Fruit fly (Drosophila melanogaster): ENCODE measurements around the gene eIF4E1.

Gene eIF4E1

dm6 chr3L:9441907-9442479 lies 39.7 kb upstream of the eIF4E1 start, which contains the start of the genes Bet3 and Nf-YA (continued):
- TF ChIP-seq CG32767 (GFP tag; IDR thresholded peaks at IDR 0.05) (no peak), Camta (GFP tag; optimal IDR thresholded peaks at IDR 0.05) (peak; percentile 53), Gug (GFP tag; IDR thresholded peaks at IDR 0.05) (peak; percentile 81), lov (optimal IDR thresholded peaks at IDR 0.05) (no peak), lov (GFP tag; IDR thresholded peaks at IDR 0.05) (0 out of 3 replicates have a peak, but pooled peaks have one; percentile 24), run (tag; optimal IDR thresholded peaks at IDR 0.05) (no peak), fu2 (GFP tag; optimal IDR thresholded peaks at IDR 0.05) (peak; percentile 41), MBD-R2 (GFP tag; IDR thresholded peaks at IDR 0.05) (peak; percentile 95), sug (tag; optimal IDR thresholded peaks at IDR 0.05) (peak; percentile 41), PHDP (tag; optimal IDR thresholded peaks at IDR 0.05) (no peak), CG8478 (optimal IDR thresholded peaks at IDR 0.05) (no peak), CG17568 (GFP tag; optimal IDR thresholded peaks at IDR 0.05) (no peak), Dip3 (GFP tag; optimal IDR thresholded peaks at IDR 0.05) (peak; percentile 60), Doc2 (GFP tag; IDR thresholded peaks at IDR 0.05) (no peak), Dip2 (GFP tag; IDR thresholded peaks at IDR 0.05) (no peak), CG14441 (GFP tag; IDR thresholded peaks at IDR 0.05) (peak; percentile 59), H2.0 (GFP tag; IDR thresholded peaks at IDR 0.05) (peak; percentile 31; the same call in 1 of the 2 replicates), crp (GFP tag; optimal IDR thresholded peaks at IDR 0.05) (peak in 1 of 2 experiments; percentile 7), Hand (GFP tag; optimal IDR thresholded peaks at IDR 0.05) (no peak), CG4820 (GFP tag; optimal IDR thresholded peaks at IDR 0.05) (peak; percentile 14), B-H2 (GFP tag; optimal IDR thresholded peaks at IDR 0.05) (peak; percentile 69), CG12769 (tag; optimal IDR thresholded peaks at IDR 0.05) (peak; percentile 43), gce (GFP tag; IDR thresholded peaks at IDR 0.05) (no peak), Xrp1 (GFP tag; IDR thresholded peaks at IDR 0.05) (peak; percentile 37; the same call in 1 of the 2 replicates), fd102C (GFP tag; optimal IDR thresholded peaks at IDR 0.05) (peak; percentile 11), al (GFP tag; IDR thresholded peaks at IDR 0.05) (peak; percentile 59; the same call in 1 of the 2 replicates), Bteb2 (GFP tag; optimal IDR thresholded peaks at IDR 0.05) (no peak), Sin3A (optimal IDR thresholded peaks at IDR 0.05) (peak; percentile 38), CG10274 (GFP tag; optimal IDR thresholded peaks at IDR 0.05) (no peak), ranshi (GFP tag; IDR thresholded peaks at IDR 0.05) (peak; percentile 32; the same call in 1 of the 2 replicates), HLH4C (GFP tag; IDR thresholded peaks at IDR 0.05; ENCODE audit: partially characterized antibody) (peak; percentile 69), disco-r (GFP tag; optimal IDR thresholded peaks at IDR 0.05) (no peak), CG1647 (GFP tag; optimal IDR thresholded peaks at IDR 0.05) (peak; percentile 26), nerfin-1 (tag; optimal IDR thresholded peaks at IDR 0.05) (peak; percentile 35), Eip74EF (GFP tag; optimal IDR thresholded peaks at IDR 0.05) (no peak), tap (tag; optimal IDR thresholded peaks at IDR 0.05) (no peak), CG43689 (GFP tag; IDR thresholded peaks at IDR 0.05) (no peak), dimm (GFP tag; IDR thresholded peaks at IDR 0.05) (no peak), Myb (GFP tag; optimal IDR thresholded peaks at IDR 0.05) (peak; percentile 98), CG2116 (GFP tag; optimal IDR thresholded peaks at IDR 0.05) (peak; percentile 96), pfk (GFP tag; optimal IDR thresholded peaks at IDR 0.05) (no peak), CG7556 (GFP tag; optimal IDR thresholded peaks at IDR 0.05) (no peak), br (optimal IDR thresholded peaks at IDR 0.05) (no peak), CG12219 (GFP tag; optimal IDR thresholded peaks at IDR 0.05) (no peak), CG10267 (tag; optimal IDR thresholded peaks at IDR 0.05) (peak; percentile 56), CG7745 (tag; optimal IDR thresholded peaks at IDR 0.05) (no peak), CG34376 (GFP tag; optimal IDR thresholded peaks at IDR 0.05) (peak; percentile 8), CG31441 (GFP tag; IDR thresholded peaks at IDR 0.05) (peak; percentile 74), CG13296 (GFP tag; optimal IDR thresholded peaks at IDR 0.05) (peak; percentile 0), Ets97D (GFP tag; optimal IDR thresholded peaks at IDR 0.05) (peak; percentile 55), Scr (GFP tag; IDR thresholded peaks at IDR 0.05; ENCODE audit: partially characterized antibody) (peak; percentile 82)
